Fruit fly (Drosophila melanogaster) whole organism, prepupa: Measurements from ENCODE around the gene smg.

ENCODE experiments used
- Blimp-1 ChIP-seq: fragments of 200-800 bp; sonication (Bioruptor generic); optimal IDR thresholded peaks from 3 replicates; lab custom pipeline; 2017; ENCODE audit warnings: missing biosample characterization, missing genetic modification characterization, mild to moderate bottlenecking, moderate library complexity, missing genetic modification reagents
- CG10631 ChIP-seq: fragments of 200-800 bp; sonication (Bioruptor generic); optimal IDR thresholded peaks from 2 replicates; lab custom pipeline; 2016; ENCODE audit warnings: missing biosample characterization, missing genetic modification characterization
- CG10669 ChIP-seq: fragments of 200-800 bp; sonication (Bioruptor generic); optimal IDR thresholded peaks from 3 replicates; lab custom pipeline; 2018; ENCODE audit warnings: missing biosample characterization, mild to moderate bottlenecking, missing genetic modification characterization, moderate library complexity
- CG11294 ChIP-seq: fragments of 200-800 bp; sonication (Bioruptor generic); IDR thresholded peaks from 2 replicates; pipeline ENCODE4 v1.3.6; 2022; ENCODE audit warnings: missing biosample characterization, missing genetic modification characterization
- CG11762 ChIP-seq: fragments of 200-800 bp; sonication (Bioruptor generic); optimal IDR thresholded peaks from 3 replicates; lab custom pipeline; 2016; ENCODE audit warnings: missing biosample characterization, missing genetic modification characterization; ENCODE audit not compliant: insufficient read depth
- CG11902 ChIP-seq: fragments of 200-800 bp; sonication (Bioruptor generic); optimal IDR thresholded peaks from 3 replicates; lab custom pipeline; 2016; ENCODE audit warnings: missing biosample characterization, missing genetic modification characterization
- CG15336 ChIP-seq: fragments of 200-800 bp; sonication (Bioruptor generic); IDR thresholded peaks from 2 replicates; pipeline ENCODE4 v1.3.6; 2022; ENCODE audit warnings: missing biosample characterization, missing genetic modification characterization
- CG1621 ChIP-seq: fragments of 200-800 bp; sonication (Bioruptor generic); optimal IDR thresholded peaks from 3 replicates; lab custom pipeline; 2018; ENCODE audit warnings: missing biosample characterization, mild to moderate bottlenecking, missing genetic modification characterization
- CG3032 ChIP-seq: fragments of 200-800 bp; optimal IDR thresholded peaks from 2 replicates; lab custom pipeline; 2019; ENCODE audit warnings: missing biosample characterization, mild to moderate bottlenecking, missing genetic modification characterization, moderate library complexity
- CG31627 ChIP-seq: fragments of 200-800 bp; sonication (Bioruptor generic); optimal IDR thresholded peaks from 3 replicates; lab custom pipeline; 2016; ENCODE audit warnings: missing biosample characterization, missing genetic modification characterization
- CG32006 ChIP-seq: fragments of 200-800 bp; sonication (Bioruptor generic); optimal IDR thresholded peaks from 3 replicates; lab custom pipeline; 2017; ENCODE audit warnings: missing biosample characterization, mild to moderate bottlenecking, missing genetic modification characterization
- CG3919 ChIP-seq: fragments of 200-800 bp; sonication (Bioruptor generic); optimal IDR thresholded peaks from 3 replicates; lab custom pipeline; 2016; ENCODE audit warnings: missing biosample characterization, missing genetic modification characterization
- CG4318 ChIP-seq: fragments of 200-800 bp; sonication (Bioruptor generic); optimal IDR thresholded peaks from 3 replicates; lab custom pipeline; 2017; ENCODE audit warnings: missing biosample characterization, mild to moderate bottlenecking, missing genetic modification characterization
- CG6163 ChIP-seq: fragments of 200-800 bp; sonication (Bioruptor generic); IDR thresholded peaks from 3 replicates; pipeline ENCODE4 v1.3.6; 2022; ENCODE audit warnings: missing biosample characterization, missing genetic modification characterization
- CG6276 ChIP-seq: fragments of 200-800 bp; sonication (Bioruptor generic); optimal IDR thresholded peaks from 2 replicates; lab custom pipeline; 2017; ENCODE audit warnings: missing biosample characterization, mild to moderate bottlenecking, missing genetic modification characterization
- CG6792 ChIP-seq: fragments of 200-800 bp; sonication (Bioruptor generic); optimal IDR thresholded peaks from 3 replicates; lab custom pipeline; 2016; ENCODE audit warnings: missing biosample characterization, missing genetic modification characterization
- CG7368 ChIP-seq: fragments of 200-800 bp; sonication (Bioruptor generic); optimal IDR thresholded peaks from 3 replicates; lab custom pipeline; 2016; ENCODE audit warnings: missing biosample characterization, missing genetic modification characterization
- CG8319 ChIP-seq: fragments of 200-800 bp; sonication (Bioruptor generic); optimal IDR thresholded peaks from 3 replicates; lab custom pipeline; 2016; ENCODE audit warnings: missing biosample characterization, missing genetic modification characterization
- CG8632 ChIP-seq: fragments of 200-800 bp; sonication (Bioruptor generic); optimal IDR thresholded peaks from 3 replicates; lab custom pipeline; 2016; ENCODE audit warnings: missing biosample characterization, missing genetic modification characterization
- CG9139 ChIP-seq: fragments of 200-800 bp; sonication (Bioruptor generic); optimal IDR thresholded peaks from 3 replicates; lab custom pipeline; 2017; ENCODE audit warnings: missing biosample characterization, mild to moderate bottlenecking, missing genetic modification characterization
- Eip75B ChIP-seq: fragments of 200-800 bp; sonication (Bioruptor generic); optimal IDR thresholded peaks from 3 replicates; lab custom pipeline; 2016; ENCODE audit warnings: missing biosample characterization, missing genetic modification characterization
- Eip78C ChIP-seq: fragments of 200-800 bp; sonication (Bioruptor generic); peaks from one replicate; lab custom pipeline; 2016; ENCODE audit warnings: missing biosample characterization, missing genetic modification characterization
- Ets21C ChIP-seq: fragments of 200-800 bp; sonication (Bioruptor generic); optimal IDR thresholded peaks from 3 replicates; lab custom pipeline; 2016; ENCODE audit warnings: missing biosample characterization, missing genetic modification characterization
- Ets96B ChIP-seq: fragments of 200-800 bp; optimal IDR thresholded peaks from 2 replicates; lab custom pipeline; 2019; ENCODE audit warnings: missing biosample characterization, mild to moderate bottlenecking, missing genetic modification characterization, moderate library complexity
- Gug ChIP-seq: fragments of 200-800 bp; sonication (Bioruptor generic); IDR thresholded peaks from 2 replicates; pipeline ENCODE4 v1.3.6; 2022; ENCODE audit warnings: missing biosample characterization, missing genetic modification characterization
- Hr38 ChIP-seq: sonication (Bioruptor generic); optimal IDR thresholded peaks from 2 replicates; lab custom pipeline; 2016; ENCODE audit warnings: missing biosample characterization, missing genetic modification characterization
- Hr39 ChIP-seq: fragments of 200-800 bp; sonication (Bioruptor generic); optimal IDR thresholded peaks from 2 replicates; lab custom pipeline; 2016; ENCODE audit warnings: missing biosample characterization, missing genetic modification characterization
- Hr4 ChIP-seq: fragments of 200-800 bp; sonication (Bioruptor generic); optimal IDR thresholded peaks from 3 replicates; lab custom pipeline; 2016; ENCODE audit warnings: missing biosample characterization, missing genetic modification characterization
- Lpt ChIP-seq: fragments of 200-800 bp; sonication (Bioruptor generic); optimal IDR thresholded peaks from 3 replicates; lab custom pipeline; 2016; ENCODE audit warnings: missing biosample characterization, missing genetic modification characterization
- OdsH ChIP-seq: fragments of 200-800 bp; sonication (Bioruptor generic); optimal IDR thresholded peaks from 3 replicates; lab custom pipeline; 2016; ENCODE audit warnings: missing biosample characterization, missing genetic modification characterization
- Smox ChIP-seq: fragments of 200-800 bp; sonication (Bioruptor generic); optimal IDR thresholded peaks from 3 replicates; lab custom pipeline; 2016; ENCODE audit warnings: missing biosample characterization, missing genetic modification characterization
- Sox102F ChIP-seq: fragments of 200-800 bp; sonication (Bioruptor generic); optimal IDR thresholded peaks from 2 replicates; lab custom pipeline; 2016; ENCODE audit warnings: missing biosample characterization, mild to moderate bottlenecking, missing genetic modification characterization
- Sox14 ChIP-seq: fragments of 200-800 bp; sonication (Bioruptor generic); optimal IDR thresholded peaks from 3 replicates; lab custom pipeline; 2016; ENCODE audit warnings: missing biosample characterization, missing genetic modification characterization
- achi ChIP-seq: fragments of 200-800 bp; sonication (Bioruptor generic); optimal IDR thresholded peaks from 3 replicates; lab custom pipeline; 2016; ENCODE audit warnings: missing biosample characterization, missing genetic modification characterization
- acj6 ChIP-seq: fragments of 200-800 bp; sonication (Bioruptor generic); optimal IDR thresholded peaks from 3 replicates; lab custom pipeline; 2016; ENCODE audit warnings: missing biosample characterization, missing genetic modification characterization
- cyc ChIP-seq: fragments of 200-800 bp; sonication (Bioruptor generic); optimal IDR thresholded peaks from 3 replicates; lab custom pipeline; 2016; ENCODE audit warnings: missing biosample characterization, missing genetic modification characterization
- dac ChIP-seq: fragments of 200-800 bp; sonication (Bioruptor generic); optimal IDR thresholded peaks from 2 replicates; lab custom pipeline; 2017; ENCODE audit warnings: missing biosample characterization, mild to moderate bottlenecking, missing genetic modification characterization
- dsx ChIP-seq: fragments of 200-800 bp; optimal IDR thresholded peaks from 3 replicates; lab custom pipeline; 2019; ENCODE audit warnings: missing biosample characterization, mild to moderate bottlenecking, missing genetic modification characterization, moderate library complexity; ENCODE audit not compliant: poor library complexity, severe bottlenecking
- esn ChIP-seq: fragments of 200-800 bp; sonication (Bioruptor generic); optimal IDR thresholded peaks from 2 replicates; lab custom pipeline; 2016; ENCODE audit warnings: missing biosample characterization, mild to moderate bottlenecking, missing genetic modification characterization, moderate library complexity
- fd85E ChIP-seq: fragments of 200-800 bp; sonication (Bioruptor generic); optimal IDR thresholded peaks from 3 replicates; lab custom pipeline; 2016; ENCODE audit warnings: missing biosample characterization, missing genetic modification characterization
- fkh ChIP-seq: fragments of 200-800 bp; sonication (Bioruptor generic); optimal IDR thresholded peaks from 3 replicates; lab custom pipeline; 2017; ENCODE audit warnings: missing biosample characterization, mild to moderate bottlenecking, missing genetic modification characterization, moderate library complexity
- pdm3 ChIP-seq: fragments of 200-800 bp; sonication (Bioruptor generic); optimal IDR thresholded peaks from 3 replicates; lab custom pipeline; 2016; ENCODE audit warnings: missing biosample characterization, missing genetic modification characterization
- salr ChIP-seq, 2 experiments: fragments of 200-800 bp; sonication (Bioruptor generic); optimal IDR thresholded peaks; 3 replicates each; lab custom pipeline; 2016 to 2018; ENCODE audit warnings: missing biosample characterization in 2 of 2, missing genetic modification characterization in 2 of 2, mild to moderate bottlenecking in 1 of 2
- spab ChIP-seq: fragments of 200-800 bp; sonication (Bioruptor generic); optimal IDR thresholded peaks from 2 replicates; lab custom pipeline; 2017; ENCODE audit warnings: missing biosample characterization, mild to moderate bottlenecking, missing genetic modification characterization, missing genetic modification reagents
- svp ChIP-seq: fragments of 200-800 bp; sonication (Bioruptor generic); peaks from one replicate; lab custom pipeline; 2016; ENCODE audit warnings: missing biosample characterization, missing genetic modification characterization

The smg gene

DNA sequence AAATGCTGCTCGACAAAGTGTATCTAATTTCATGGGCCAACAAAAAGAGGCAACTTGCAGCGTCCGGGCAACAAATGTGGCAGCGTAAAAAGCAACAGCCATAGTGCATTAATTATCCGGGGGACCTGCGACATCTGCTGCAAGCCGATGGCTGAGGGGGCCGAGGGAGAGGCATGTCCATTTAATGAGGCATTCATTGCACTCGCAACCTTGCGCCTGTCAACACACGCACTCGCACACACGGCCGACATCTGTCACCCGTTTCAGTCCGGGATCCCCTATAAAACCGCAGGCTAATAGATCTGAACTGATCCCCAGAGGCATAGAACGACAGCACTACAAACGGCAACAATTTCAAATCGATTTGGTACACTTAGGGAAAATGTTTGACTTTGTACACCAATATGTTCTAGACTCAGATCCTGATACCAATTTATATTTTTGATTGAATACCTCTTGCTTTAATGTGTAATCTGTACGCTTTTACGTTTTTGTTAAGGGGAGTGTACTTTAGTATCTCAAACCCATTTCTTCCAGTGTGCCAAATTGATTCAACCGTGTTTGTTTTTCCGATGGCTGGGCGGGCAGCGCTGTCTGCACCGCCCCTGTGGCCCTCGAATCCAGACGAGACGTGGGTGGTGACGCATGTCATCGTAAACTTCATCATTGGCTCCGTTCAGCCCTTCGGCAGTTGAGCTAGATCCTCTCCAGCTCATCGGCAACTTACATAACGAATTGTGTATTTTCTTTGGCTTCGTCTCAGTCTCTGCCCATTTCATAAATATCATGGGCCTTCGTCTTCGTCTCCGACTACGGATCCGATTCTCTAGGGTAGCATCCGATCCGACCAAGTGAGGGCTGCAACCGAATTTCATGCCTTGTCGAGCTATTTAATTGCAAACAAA lies 13.9 kb upstream of the smg start:
- TF ChIP-seq CG31627, result no peak
- no peak for TF ChIP-seq cyc (GFP tag; lab: Kevin White, UChicago)
- no peak for TF ChIP-seq CG9139 (GFP tag; lab: Kevin White, UChicago)
- no peak for TF ChIP-seq CG10631 (GFP tag; lab: Kevin White, UChicago)
- peak; percentile 0 for TF ChIP-seq fkh (GFP tag; lab: Kevin White, UChicago)
- TF ChIP-seq Hr4 (GFP tag; lab: Kevin White, UChicago), result no peak
- no peak for TF ChIP-seq Hr38 (GFP tag; lab: Kevin White, UChicago)
- no peak for TF ChIP-seq CG6276 (GFP tag; lab: Kevin White, UChicago)
- no peak for TF ChIP-seq CG6792
- TF ChIP-seq Lpt (GFP tag; lab: Kevin White, UChicago), result no peak
- peak; percentile 22 for TF ChIP-seq spab (GFP tag; lab: Kevin White, UChicago)
- no peak for TF ChIP-seq pdm3 (GFP tag; lab: Kevin White, UChicago)
- no peak for TF ChIP-seq Sox14 (GFP tag; lab: Kevin White, UChicago)
- TF ChIP-seq Gug (GFP tag; lab: Robert Waterston, UW), result no peak
- TF ChIP-seq CG4318 (GFP tag; lab: Kevin White, UChicago), result no peak
- no peak for TF ChIP-seq salr (GFP tag; optimal IDR thresholded peaks at IDR 0.05; lab: Kevin White, UChicago)
- TF ChIP-seq CG8632 (GFP tag; lab: Kevin White, UChicago), result no peak
- TF ChIP-seq Sox102F (GFP tag; lab: Kevin White, UChicago), result no peak
- peak; percentile 48 for TF ChIP-seq svp (GFP tag; lab: Kevin White, UChicago)
- peak; percentile 6 for TF ChIP-seq Ets96B (tag; lab: Kevin White, UChicago)
- no peak for TF ChIP-seq CG8319 (GFP tag; lab: Kevin White, UChicago)
- TF ChIP-seq CG11294, result no peak
- TF ChIP-seq CG15336, result no peak
- peak; percentile 21 for TF ChIP-seq CG3919 (GFP tag; lab: Kevin White, UChicago)
- TF ChIP-seq Hr39, result no peak
- peak; percentile 18 for TF ChIP-seq CG10669
- TF ChIP-seq CG3032 (tag; lab: Kevin White, UChicago), result no peak
- TF ChIP-seq Eip75B (GFP tag; lab: Kevin White, UChicago), result peak; percentile 16
- no peak for TF ChIP-seq acj6 (GFP tag; lab: Kevin White, UChicago)
- no peak for TF ChIP-seq CG11762
- TF ChIP-seq fd85E (GFP tag; lab: Kevin White, UChicago), result no peak
- TF ChIP-seq CG1621 (tag; lab: Kevin White, UChicago), result no peak
- peak; percentile 61 for TF ChIP-seq CG6163 (GFP tag; lab: Robert Waterston, UW)
- peak; percentile 12 for TF ChIP-seq dsx (GFP tag; lab: Kevin White, UChicago)
- no peak for TF ChIP-seq dac (GFP tag; lab: Kevin White, UChicago)
- no peak for TF ChIP-seq Smox (GFP tag; lab: Kevin White, UChicago)
- no peak for TF ChIP-seq Ets21C (GFP tag; lab: Kevin White, UChicago)
- TF ChIP-seq OdsH (GFP tag; lab: Kevin White, UChicago), result no peak
- TF ChIP-seq Blimp-1, result no peak

DNA sequence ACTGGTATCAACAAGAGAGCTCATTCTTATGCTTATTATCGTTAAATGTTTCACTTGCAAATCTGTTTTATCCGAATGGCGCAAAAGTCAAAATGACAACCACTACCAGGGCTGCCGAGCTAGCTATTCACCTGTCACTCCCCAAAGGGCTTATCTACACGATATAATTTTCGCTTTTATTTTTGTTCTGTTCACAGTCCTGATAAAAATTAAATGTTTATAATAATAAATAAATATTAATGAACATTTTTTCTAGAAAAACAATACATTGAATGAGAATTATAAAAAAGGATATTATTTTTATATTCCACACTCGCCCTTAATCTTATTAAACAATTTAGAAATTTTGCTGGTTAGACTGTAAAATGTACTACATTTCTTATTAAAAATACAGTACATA lies 11.9 kb upstream of the smg start, which contains the start of gene CG5194:
CG5194 (minus strand) TSS at position 101 of the 400 bp plus-strand sequence.
- no peak for TF ChIP-seq Sox14 (GFP tag; lab: Kevin White, UChicago)
- no peak for TF ChIP-seq Eip78C (GFP tag; lab: Kevin White, UChicago)
- TF ChIP-seq Eip75B (GFP tag; lab: Kevin White, UChicago), result no peak
- TF ChIP-seq CG8319 (GFP tag; lab: Kevin White, UChicago), result no peak
- no peak for TF ChIP-seq CG3032 (tag; lab: Kevin White, UChicago)
- no peak for TF ChIP-seq CG11902
- no peak for TF ChIP-seq Blimp-1
- no peak for TF ChIP-seq CG7368 (GFP tag; lab: Kevin White, UChicago)
- no peak for TF ChIP-seq CG6276 (GFP tag; lab: Kevin White, UChicago)
- TF ChIP-seq achi (GFP tag; lab: Kevin White, UChicago), result no peak
- no peak for TF ChIP-seq CG11762
- no peak for TF ChIP-seq esn (GFP tag; lab: Kevin White, UChicago)
- no peak for TF ChIP-seq CG9139 (GFP tag; lab: Kevin White, UChicago)
- no peak for TF ChIP-seq CG32006 (GFP tag; lab: Kevin White, UChicago)
- TF ChIP-seq svp (GFP tag; lab: Kevin White, UChicago), result no peak
- no peak for TF ChIP-seq Ets21C (GFP tag; lab: Kevin White, UChicago)
- no peak for TF ChIP-seq cyc (GFP tag; lab: Kevin White, UChicago)
- TF ChIP-seq OdsH (GFP tag; lab: Kevin White, UChicago), result no peak
- TF ChIP-seq CG6163 (GFP tag; lab: Robert Waterston, UW), result no peak
- no peak for TF ChIP-seq CG15336
